Worm (Caenorhabditis elegans): ENCODE data around the gene egl-15.

egl-15 gene

DNA sequence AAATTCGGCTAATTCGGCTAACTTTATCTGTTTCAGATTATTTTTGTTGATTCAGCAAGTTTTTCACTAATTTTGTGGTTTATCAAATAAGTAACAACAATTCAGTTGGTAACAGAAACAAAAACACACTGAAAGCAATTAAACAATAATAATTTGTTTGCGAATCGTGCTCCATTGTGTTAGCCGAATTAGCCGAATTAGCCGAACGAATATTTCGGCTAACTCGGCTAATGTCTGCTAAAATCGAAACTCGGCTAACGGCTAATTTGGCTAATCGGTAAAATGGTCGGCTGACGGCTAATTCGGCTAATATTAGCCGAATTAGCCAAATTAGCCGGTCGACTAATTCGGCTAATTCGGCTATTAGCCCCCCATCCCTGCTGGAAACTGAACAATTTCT, 12.5 kb upstream of the egl-15 start:
- TF ChIP-seq ceh-6 (GFP tag; optimal IDR thresholded peaks at IDR 0.05) = no peak
- no peak for TF ChIP-seq tbx-7 (tag; optimal IDR thresholded peaks at IDR 0.05)
- TF ChIP-seq elt-2 (tag; optimal IDR thresholded peaks at IDR 0.05) = no peak
- TF ChIP-seq C08G9.2 (tag; optimal IDR thresholded peaks at IDR 0.05) = no peak
- TF ChIP-seq dmd-4 (tag; optimal IDR thresholded peaks at IDR 0.05; ENCODE audit: borderline replicate concordance) = no peak
- TF ChIP-seq hlh-15 (tag; optimal IDR thresholded peaks at IDR 0.05) = no peak
- no peak for TF ChIP-seq dve-1 (tag; optimal IDR thresholded peaks at IDR 0.05)
- TF ChIP-seq K09A11.1 (tag; optimal IDR thresholded peaks at IDR 0.05; ENCODE audit: insufficient read depth) = peak; percentile 59

DNA sequence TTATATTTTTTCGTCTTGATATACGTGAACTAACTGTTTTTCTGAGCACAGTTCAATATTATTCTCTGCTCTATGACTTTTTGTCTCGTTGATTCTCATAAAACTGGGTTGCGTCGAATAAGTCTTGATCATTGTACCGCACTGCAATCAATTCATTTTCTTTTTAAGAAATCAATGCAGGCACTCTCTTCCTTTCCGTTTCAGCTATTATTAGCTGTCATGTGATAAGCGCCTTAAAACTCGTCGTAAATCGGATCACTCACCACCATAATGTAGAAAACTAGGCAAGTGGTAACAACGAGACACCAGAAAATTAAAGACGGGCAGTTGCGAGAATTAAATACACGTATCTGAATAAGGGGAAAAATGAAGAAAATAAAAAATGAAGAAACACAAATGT, 8.8 kb upstream of the egl-15 start:
- TF ChIP-seq ceh-45 (GFP tag; IDR thresholded peaks at IDR 0.05) (no peak), mec-3 (tag; optimal IDR thresholded peaks at IDR 0.05; ENCODE audit: borderline replicate concordance) (no peak), rnt-1 (tag; optimal IDR thresholded peaks at IDR 0.05) (no peak), T23F11.4 (GFP tag; optimal IDR thresholded peaks at IDR 0.05) (no peak), ceh-19 (GFP tag; optimal IDR thresholded peaks at IDR 0.05) (no peak), elt-4 (tag; optimal IDR thresholded peaks at IDR 0.05) (no peak), odd-2 (tag; optimal IDR thresholded peaks at IDR 0.05) (no peak), pha-4 (tag; optimal IDR thresholded peaks at IDR 0.05) (no peak), unc-55 (GFP tag; optimal IDR thresholded peaks at IDR 0.05) (no peak), hlh-8 (tag; optimal IDR thresholded peaks at IDR 0.05) (no peak), pag-3 (tag; optimal IDR thresholded peaks at IDR 0.05; ENCODE audit: borderline replicate concordance) (no peak), gmeb-2 (tag; optimal IDR thresholded peaks at IDR 0.05) (no peak), ceh-48 (tag; optimal IDR thresholded peaks at IDR 0.05) (no peak), ztf-16 (tag; optimal IDR thresholded peaks at IDR 0.05) (no peak), ceh-31 (tag; optimal IDR thresholded peaks at IDR 0.05) (no peak), syd-9 (tag; optimal IDR thresholded peaks at IDR 0.05) (no peak), Y22D7AL.16 (tag; optimal IDR thresholded peaks at IDR 0.05) (no peak), ceh-2 (tag; optimal IDR thresholded peaks at IDR 0.05) (no peak), unc-3 (GFP tag; conservative IDR thresholded peaks at IDR 0.05) (no peak), unc-3 (tag; optimal IDR thresholded peaks at IDR 0.05) (no peak)

DNA sequence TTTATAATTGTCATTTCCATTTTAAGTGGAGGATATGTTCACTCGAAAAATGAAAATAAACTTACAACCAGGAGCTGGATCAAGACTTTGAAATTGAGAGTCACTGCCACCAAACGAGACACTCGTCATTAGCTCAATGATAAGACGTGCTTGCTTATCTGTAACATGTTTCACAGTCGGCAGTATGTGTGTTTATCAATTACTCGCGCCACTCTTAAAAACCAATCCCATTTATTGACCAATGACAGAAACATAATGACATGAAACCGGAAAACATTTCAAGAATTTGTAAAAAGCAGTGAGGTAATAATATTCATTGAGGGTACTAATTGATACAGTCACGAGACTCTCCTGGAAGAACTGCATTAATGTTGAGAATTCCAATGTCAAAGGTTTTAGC, 8.1 kb upstream of the egl-15 start, which contains the start of gene del-5:
Gene del-5 (minus strand): TSS at position 130 of the 400 bp plus-strand sequence.
- TF ChIP-seq T23F11.4 (GFP tag; optimal IDR thresholded peaks at IDR 0.05) = no peak
- TF ChIP-seq elt-2 (tag; optimal IDR thresholded peaks at IDR 0.05) = peak; percentile 31

DNA sequence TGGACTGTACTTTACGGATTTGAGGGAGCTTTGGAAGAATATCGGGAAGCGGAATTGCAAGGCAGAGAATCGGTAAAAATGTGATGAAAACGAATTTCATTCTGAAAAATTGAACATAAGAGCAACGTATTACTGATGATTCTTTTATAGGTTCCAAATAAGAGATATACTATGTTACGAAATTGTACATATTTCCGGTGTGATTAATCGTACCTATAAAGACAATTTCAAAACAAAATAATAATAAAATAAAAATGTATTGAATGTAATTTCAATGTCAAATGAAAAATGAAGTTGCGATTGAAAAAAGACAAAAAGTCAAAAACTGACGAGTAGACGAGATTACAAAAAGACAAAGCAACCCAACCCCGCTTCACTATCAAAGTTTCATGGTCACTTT, 7.2 kb upstream of the egl-15 start, which contains the start of gene ttr-31:
Gene ttr-31 (minus strand): TSS at position 101 of the 400 bp plus-strand sequence.
- TF ChIP-seq gmeb-2 (tag; optimal IDR thresholded peaks at IDR 0.05) = no peak

DNA sequence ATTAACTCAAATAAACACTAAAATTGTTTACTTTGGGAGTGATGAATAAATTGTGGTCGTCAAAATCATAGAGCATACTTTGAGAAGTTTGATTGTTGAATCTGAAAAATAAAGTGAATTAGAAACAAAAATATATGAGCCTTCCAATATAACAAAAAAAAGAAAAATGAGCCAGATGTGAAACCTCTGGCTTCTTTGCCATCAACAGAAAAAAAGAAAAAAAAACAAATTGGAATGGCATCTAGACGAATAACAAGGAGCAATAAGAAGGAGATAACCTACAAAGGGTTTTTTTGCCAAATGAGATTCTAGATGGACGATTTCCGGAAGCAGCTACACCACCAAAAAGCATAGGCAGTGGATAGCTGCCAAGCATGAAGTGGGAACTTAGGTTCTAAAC, 5.6 kb upstream of the egl-15 start, which contains the start of gene F58A3.4:
Gene F58A3.4 (minus strand): TSS at position 101 of the 400 bp plus-strand sequence.
- TF ChIP-seq hlh-15 (tag; optimal IDR thresholded peaks at IDR 0.05) (no peak), hlh-13 (GFP tag; optimal IDR thresholded peaks at IDR 0.05) (no peak), ceh-22 (tag; optimal IDR thresholded peaks at IDR 0.05) (no peak), Y22D7AL.16 (tag; optimal IDR thresholded peaks at IDR 0.05) (no peak)

DNA sequence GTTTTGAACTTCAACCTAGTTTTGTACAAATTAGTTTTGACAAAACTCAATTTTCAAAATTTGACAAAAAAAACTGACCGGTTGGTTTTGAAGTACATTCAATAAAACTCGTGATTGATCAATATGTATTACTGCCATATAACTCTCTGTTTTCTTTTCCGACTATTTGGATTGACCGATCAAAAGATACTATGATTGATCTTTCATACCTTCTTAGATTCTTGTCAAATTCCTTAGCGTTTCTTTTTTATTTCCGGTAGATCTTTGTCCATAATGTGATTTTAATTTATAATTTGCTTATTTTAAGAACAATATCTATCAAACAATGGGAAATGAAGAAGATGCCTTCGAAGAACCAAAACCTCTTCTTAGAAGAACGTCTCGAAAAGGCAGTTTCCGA, 3.9 kb upstream of the egl-15 start, which contains the start of gene F58A3.3:
Gene F58A3.3 (plus strand): TSS at position 301 of the 400 bp plus-strand sequence.
- TF ChIP-seq dmd-4 (tag; optimal IDR thresholded peaks at IDR 0.05; ENCODE audit: borderline replicate concordance) (no peak), rnt-1 (tag; optimal IDR thresholded peaks at IDR 0.05) (no peak), ceh-34 (tag; optimal IDR thresholded peaks at IDR 0.05) (no peak)

All from whole organism, late embryonic.